Worm (Caenorhabditis elegans) whole organism, L1 larva: ENCODE data around the gene pqn-42.
A peak's percentile ranks its signal among the peaks of the same experiment; 100 is the strongest.

Source experiments
- C04F5.9 ChIP-seq: sonication (generic microtip); optimal IDR thresholded peaks from 2 replicates; lab custom pipeline; 2016; ENCODE audit warnings: missing genetic modification characterization, missing compliant biosample characterization
- C16A3.4 ChIP-seq: fragments of 150-350 bp; optimal IDR thresholded peaks from 2 replicates; lab custom pipeline; 2014; ENCODE audit warnings: missing biosample characterization, missing genetic modification characterization
- C34B4.2 ChIP-seq: sonication (generic microtip); optimal IDR thresholded peaks from 2 replicates; lab custom pipeline; 2017; ENCODE audit warnings: mild to moderate bottlenecking, missing genetic modification characterization, missing compliant biosample characterization
- Y116A8C.19 ChIP-seq: sonication (generic microtip); optimal IDR thresholded peaks from 2 replicates; lab custom pipeline; 2016; ENCODE audit warnings: missing compliant biosample characterization, missing genetic modification characterization, borderline replicate concordance
- alr-1 ChIP-seq: fragments of 200-800 bp; sonication (Bioruptor generic); optimal IDR thresholded peaks from 2 replicates; lab custom pipeline; 2018; ENCODE audit warnings: borderline replicate concordance, mild to moderate bottlenecking, missing genetic modification characterization, missing compliant biosample characterization
- aly-2 ChIP-seq: fragments of 150-350 bp; optimal IDR thresholded peaks from 2 replicates; lab custom pipeline; 2014; ENCODE audit warnings: missing biosample characterization, missing genetic modification characterization
- blmp-1 ChIP-seq: fragments of 150-350 bp; optimal IDR thresholded peaks from 2 replicates; lab custom pipeline; 2014; ENCODE audit warnings: missing biosample characterization, missing genetic modification characterization
- ceh-88 ChIP-seq: fragments of 200-800 bp; sonication (Bioruptor generic); IDR thresholded peaks from 2 replicates; pipeline ENCODE4 v1.3.6; 2022; ENCODE audit warnings: missing genetic modification characterization, missing compliant biosample characterization
- ceh-90 ChIP-seq: sonication (generic microtip); optimal IDR thresholded peaks from 2 replicates; lab custom pipeline; 2016; ENCODE audit warnings: missing genetic modification characterization, missing compliant biosample characterization
- dsc-1 ChIP-seq: sonication (generic microtip); optimal IDR thresholded peaks from 2 replicates; lab custom pipeline; 2016; ENCODE audit warnings: mild to moderate bottlenecking, missing genetic modification characterization, missing compliant biosample characterization
- efl-1 ChIP-seq, 4 experiments: fragments of 150-350 bp; optimal IDR thresholded peaks in 3 of 4; peaks in 1 of 4; 1 replicate in 1 of 4; 2 replicates in 3 of 4; lab custom pipeline; 2014; ENCODE audit warnings: missing biosample characterization in 2 of 4, missing genetic modification characterization in 2 of 4, missing genetic modification reagents in 2 of 4
- efl-3 ChIP-seq: fragments of 200-800 bp; sonication (Bioruptor generic); optimal IDR thresholded peaks from 2 replicates; lab custom pipeline; 2018; ENCODE audit warnings: mild to moderate bottlenecking, missing genetic modification characterization, missing compliant biosample characterization
- egl-13 ChIP-seq: sonication (generic microtip); optimal IDR thresholded peaks from 2 replicates; lab custom pipeline; 2016; ENCODE audit warnings: missing genotype, missing genetic modification reagents, missing genetic modification characterization, missing compliant biosample characterization
- egl-27 ChIP-seq, 2 experiments: fragments of 150-350 bp in 1 of 2; sonication (generic microtip); optimal IDR thresholded peaks; 3 replicates each; lab custom pipeline; 2017 to 2018; ENCODE audit warnings: missing biosample characterization in 2 of 2, missing genetic modification characterization in 2 of 2, missing genetic modification reagents in 2 of 2
- elt-2 ChIP-seq: sonication (generic microtip); optimal IDR thresholded peaks from 2 replicates; lab custom pipeline; 2016; ENCODE audit warnings: missing genetic modification characterization, mild to moderate bottlenecking, inconsistent platforms, missing compliant biosample characterization, missing genetic modification reagents
- elt-3 ChIP-seq, 6 experiments: fragments of 150-350 bp in 1 of 6; sonication (generic microtip); optimal IDR thresholded peaks; 2 replicates each; lab custom pipeline; 2017 to 2018; ENCODE audit warnings: missing biosample characterization in 6 of 6, missing genetic modification characterization in 6 of 6, inconsistent platforms in 1 of 6
- ets-5 ChIP-seq: fragments of 200-800 bp; sonication (Bioruptor generic); IDR thresholded peaks from 2 replicates; pipeline ENCODE4 v1.3.6; 2022; ENCODE audit warnings: missing genetic modification characterization, missing compliant biosample characterization
- fkh-8 ChIP-seq: sonication (generic microtip); optimal IDR thresholded peaks from 2 replicates; lab custom pipeline; 2016; ENCODE audit warnings: mild to moderate bottlenecking, missing genetic modification characterization, missing compliant biosample characterization
- fos-1 ChIP-seq: fragments of 150-350 bp; optimal IDR thresholded peaks from 2 replicates; lab custom pipeline; 2014; ENCODE audit warnings: missing biosample characterization, missing genetic modification characterization
- hlh-17 ChIP-seq: fragments of 200-800 bp; sonication (Bioruptor generic); optimal IDR thresholded peaks from 2 replicates; lab custom pipeline; 2018; ENCODE audit warnings: missing genetic modification characterization, mild to moderate bottlenecking, missing compliant biosample characterization, moderate library complexity, borderline replicate concordance
- jun-1 ChIP-seq: fragments of 150-350 bp; optimal IDR thresholded peaks from 2 replicates; lab custom pipeline; 2014; ENCODE audit warnings: missing biosample characterization, missing genetic modification reagents, missing genetic modification characterization
- lin-13 ChIP-seq: fragments of 150-350 bp; optimal IDR thresholded peaks from 2 replicates; lab custom pipeline; 2014; ENCODE audit warnings: missing biosample characterization, missing genetic modification reagents, missing genetic modification characterization
- lin-14 ChIP-seq: fragments of 200-800 bp; sonication (Bioruptor generic); optimal IDR thresholded peaks from 2 replicates; lab custom pipeline; 2018; ENCODE audit warnings: mild to moderate bottlenecking, missing genetic modification characterization, moderate library complexity, missing compliant biosample characterization
- lin-35 ChIP-seq, 2 experiments: fragments of 150-350 bp; optimal IDR thresholded peaks; 2 replicates each; lab custom pipeline; 2014; ENCODE audit warnings: missing biosample characterization in 2 of 2, missing genetic modification characterization in 2 of 2, missing genetic modification reagents in 2 of 2
- lsy-2 ChIP-seq, 2 experiments: fragments of 150-350 bp; optimal IDR thresholded peaks; 2 replicates each; lab custom pipeline; 2014; ENCODE audit warnings: missing biosample characterization in 2 of 2, missing genetic modification characterization in 2 of 2
- mdl-1 ChIP-seq, 2 experiments: fragments of 150-350 bp; optimal IDR thresholded peaks; 2 replicates each; lab custom pipeline; 2014 to 2017; ENCODE audit warnings: missing biosample characterization in 2 of 2, missing genetic modification characterization in 2 of 2, inconsistent platforms in 1 of 2
- mef-2 ChIP-seq: fragments of 150-350 bp; optimal IDR thresholded peaks from 2 replicates; lab custom pipeline; 2014; ENCODE audit warnings: missing biosample characterization, missing genetic modification characterization
- mep-1 ChIP-seq: fragments of 150-350 bp; optimal IDR thresholded peaks from 2 replicates; lab custom pipeline; 2014; ENCODE audit warnings: missing biosample characterization, missing genetic modification characterization
- nhr-19 ChIP-seq: fragments of 200-800 bp; sonication (Bioruptor generic); conservative IDR thresholded peaks from 2 replicates; pipeline ENCODE4 v1.3.6; 2022; ENCODE audit warnings: missing genetic modification characterization, missing compliant biosample characterization
- nhr-20 ChIP-seq: sonication (generic microtip); optimal IDR thresholded peaks from 2 replicates; lab custom pipeline; 2016; ENCODE audit warnings: mild to moderate bottlenecking, missing genetic modification characterization, missing compliant biosample characterization
- nhr-71 ChIP-seq: sonication (generic microtip); optimal IDR thresholded peaks from 2 replicates; lab custom pipeline; 2016; ENCODE audit warnings: mild to moderate bottlenecking, missing genetic modification characterization, moderate library complexity, missing compliant biosample characterization
- nhr-76 ChIP-seq: sonication (generic microtip); optimal IDR thresholded peaks from 2 replicates; lab custom pipeline; 2017; ENCODE audit warnings: missing biosample characterization, missing genetic modification characterization
- nhr-77 ChIP-seq: fragments of 150-350 bp; optimal IDR thresholded peaks from 2 replicates; lab custom pipeline; 2014; ENCODE audit warnings: missing biosample characterization, missing genetic modification characterization
- nhr-85 ChIP-seq: sonication (generic microtip); peaks from one replicate; lab custom pipeline; 2016; ENCODE audit warnings: missing genetic modification characterization, inconsistent platforms, missing compliant biosample characterization
- nhr-90 ChIP-seq: sonication (generic microtip); optimal IDR thresholded peaks from 2 replicates; lab custom pipeline; 2016; ENCODE audit warnings: mild to moderate bottlenecking, missing genetic modification characterization, missing compliant biosample characterization; ENCODE audit not compliant: poor library complexity
- snpc-4 ChIP-seq: fragments of 150-350 bp; optimal IDR thresholded peaks from 2 replicates; lab custom pipeline; 2014; ENCODE audit warnings: missing biosample characterization, missing genetic modification characterization
- snu-23 ChIP-seq: sonication (generic microtip); optimal IDR thresholded peaks from 2 replicates; lab custom pipeline; 2016; ENCODE audit warnings: missing genetic modification characterization, missing compliant biosample characterization
- tbx-2 ChIP-seq: sonication (generic microtip); optimal IDR thresholded peaks from 2 replicates; lab custom pipeline; 2016; ENCODE audit warnings: missing genetic modification characterization, missing compliant biosample characterization
- unc-62 ChIP-seq: fragments of 150-350 bp; optimal IDR thresholded peaks from 2 replicates; lab custom pipeline; 2014; ENCODE audit warnings: missing biosample characterization, missing genetic modification reagents, missing genetic modification characterization
- xbp-1 ChIP-seq: sonication (generic microtip); optimal IDR thresholded peaks from 2 replicates; lab custom pipeline; 2016; ENCODE audit warnings: missing genetic modification characterization, missing compliant biosample characterization
- zag-1 ChIP-seq: fragments of 150-350 bp; optimal IDR thresholded peaks from 2 replicates; lab custom pipeline; 2014; ENCODE audit warnings: missing biosample characterization, missing genetic modification characterization
- zip-4 ChIP-seq: fragments of 200-800 bp; sonication (Bioruptor generic); optimal IDR thresholded peaks from 2 replicates; lab custom pipeline; 2018; ENCODE audit warnings: mild to moderate bottlenecking, missing genetic modification characterization, moderate library complexity, missing compliant biosample characterization
- ztf-4 ChIP-seq: fragments of 150-350 bp; optimal IDR thresholded peaks from 2 replicates; lab custom pipeline; 2014; ENCODE audit warnings: missing biosample characterization, missing genetic modification characterization

pqn-42 gene

ce11 chrII:2446727-2447126, 12.1 kb downstream of the pqn-42 start:
- TF ChIP-seq ceh-90 (tag; lab: Kevin White, UChicago) (no peak), ztf-4 (tag; lab: Kevin White, UChicago) (no peak), efl-1 (optimal IDR thresholded peaks at IDR 0.05; lab: Kevin White, UChicago) (no peak), efl-1 (GFP tag; optimal IDR thresholded peaks at IDR 0.05 in 1 of 2; lab: Kevin White, UChicago) (peak in 1 of 2 experiments; percentile 11)

- TF ChIP-seq efl-1 (optimal IDR thresholded peaks at IDR 0.05; lab: Kevin White, UChicago), result no peak
- peak in 1 of 2 experiments; percentile 7 for TF ChIP-seq efl-1 (GFP tag; optimal IDR thresholded peaks at IDR 0.05 in 1 of 2; lab: Kevin White, UChicago)
- no peak for TF ChIP-seq aly-2
- no peak for TF ChIP-seq egl-13 (tag; lab: Kevin White, UChicago)
- no peak for TF ChIP-seq tbx-2 (tag; lab: Kevin White, UChicago)
Observed at ce11 chrII:2445164-2445563, 13.6 kb downstream of the pqn-42 start.

- no peak for TF ChIP-seq jun-1 (tag; lab: Kevin White, UChicago)
- no peak for TF ChIP-seq snpc-4
- no peak for TF ChIP-seq xbp-1 (tag; lab: Kevin White, UChicago)
- no peak for TF ChIP-seq ztf-4 (tag; lab: Kevin White, UChicago)
- TF ChIP-seq ceh-88 (GFP tag; lab: Robert Waterston, UW), result no peak
- no peak for TF ChIP-seq C34B4.2 (tag; lab: Kevin White, UChicago)
- TF ChIP-seq zip-4 (GFP tag; lab: Kevin White, UChicago), result no peak
- TF ChIP-seq dsc-1 (tag; lab: Kevin White, UChicago), result no peak
- no peak for TF ChIP-seq mef-2 (tag; lab: Kevin White, UChicago)
Observed at ce11 chrII:2442979-2443378, 15.8 kb downstream of the pqn-42 start, which contains the start of gene vab-19. Gene vab-19, plus strand, starts transcription at chrII:2443279.

ce11 chrII:2442243-2442642, 16.5 kb downstream of the pqn-42 start:
- TF ChIP-seq C04F5.9 (no peak), C16A3.4 (tag; lab: Kevin White, UChicago) (no peak), Y116A8C.19 (tag; lab: Kevin White, UChicago) (no peak), fkh-8 (tag; lab: Kevin White, UChicago) (no peak), lin-35 (GFP tag; optimal IDR thresholded peaks at IDR 0.05; lab: Kevin White, UChicago) (peak in 1 of 2 experiments; percentile 53), aly-2 (no peak), elt-3 (tag; optimal IDR thresholded peaks at IDR 0.05; lab: Kevin White, UChicago) (peak in 1 of 6 experiments; percentile 34), ceh-90 (tag; lab: Kevin White, UChicago) (no peak), lsy-2 (tag; optimal IDR thresholded peaks at IDR 0.05; lab: Kevin White, UChicago) (peak in 1 of 2 experiments; percentile 15), nhr-20 (tag; lab: Kevin White, UChicago) (peak; percentile 54), nhr-19 (GFP tag; lab: Robert Waterston, UW) (0 out of 2 replicates have a peak, but pooled peaks have one; percentile 3), elt-2 (tag; lab: Kevin White, UChicago) (peak; percentile 12), hlh-17 (GFP tag; lab: Kevin White, UChicago) (no peak), xbp-1 (tag; lab: Kevin White, UChicago) (no peak), fos-1 (tag; lab: Kevin White, UChicago) (peak; percentile 20), unc-62 (no peak), zag-1 (no peak), ztf-4 (tag; lab: Kevin White, UChicago) (no peak), nhr-85 (peak; percentile 81), jun-1 (tag; lab: Kevin White, UChicago) (no peak), nhr-90 (tag; lab: Kevin White, UChicago) (no peak), ceh-88 (GFP tag; lab: Robert Waterston, UW) (no peak), efl-3 (GFP tag; lab: Kevin White, UChicago) (no peak), mdl-1 (tag; optimal IDR thresholded peaks at IDR 0.05; lab: Kevin White, UChicago) (peak in 1 of 2 experiments; percentile 8), nhr-77 (tag; lab: Kevin White, UChicago) (no peak), dsc-1 (tag; lab: Kevin White, UChicago) (no peak), ets-5 (no peak), snu-23 (GFP tag; lab: Kevin White, UChicago) (peak; percentile 40), egl-27 (tag; optimal IDR thresholded peaks at IDR 0.05; lab: Kevin White, UChicago) (no peak), zip-4 (GFP tag; lab: Kevin White, UChicago) (no peak), tbx-2 (tag; lab: Kevin White, UChicago) (peak; percentile 19), nhr-71 (tag; lab: Kevin White, UChicago) (peak; percentile 37), lin-13 (GFP tag; lab: Kevin White, UChicago) (no peak), efl-1 (optimal IDR thresholded peaks at IDR 0.05; lab: Kevin White, UChicago) (peak in 1 of 2 experiments; percentile 20), efl-1 (GFP tag; optimal IDR thresholded peaks at IDR 0.05 in 1 of 2; lab: Kevin White, UChicago) (peak in 1 of 2 experiments; percentile 92), blmp-1 (tag; lab: Kevin White, UChicago) (peak; percentile 75), nhr-76 (tag; lab: Kevin White, UChicago) (no peak), mep-1 (tag; lab: Kevin White, UChicago) (peak; percentile 47), lin-14 (GFP tag; lab: Kevin White, UChicago) (peak; percentile 70), alr-1 (tag; lab: Kevin White, UChicago) (no peak)
